Fruit fly (Drosophila melanogaster) whole organism, embryonic: ENCODE results near the gene Nmt.

Experiments
- BEAF-32 ChIP-seq: fragments of 200-800 bp; sonication (Bioruptor generic); optimal IDR thresholded peaks from 3 replicates; lab custom pipeline; 2017; ENCODE audit warnings: missing biosample characterization, missing genetic modification characterization, mild to moderate bottlenecking, moderate library complexity, missing genetic modification reagents
- CG10147 ChIP-seq: fragments of 200-800 bp; sonication (Bioruptor generic); optimal IDR thresholded peaks from 2 replicates; lab custom pipeline; 2019; ENCODE audit warnings: missing biosample characterization, mild to moderate bottlenecking, missing genetic modification characterization, moderate library complexity
- CG10267 ChIP-seq: fragments of 200-800 bp; sonication (Bioruptor generic); optimal IDR thresholded peaks from 2 replicates; lab custom pipeline; 2018; ENCODE audit warnings: missing biosample characterization, mild to moderate bottlenecking, missing genetic modification characterization, moderate library complexity
- CG10321 ChIP-seq: fragments of 200-800 bp; sonication (Bioruptor generic); IDR thresholded peaks from 2 replicates; pipeline ENCODE4 v1.3.6; 2022; ENCODE audit warnings: missing biosample characterization, missing genetic modification characterization
- CG10654 ChIP-seq: fragments of 200-800 bp; sonication (Bioruptor generic); optimal IDR thresholded peaks from 2 replicates; lab custom pipeline; 2016; ENCODE audit warnings: missing biosample characterization, missing genetic modification characterization
- CG11093 ChIP-seq: fragments of 200-800 bp; sonication (Bioruptor generic); IDR thresholded peaks from 3 replicates; pipeline ENCODE4 v1.3.6; 2022; ENCODE audit warnings: missing biosample characterization, missing genetic modification characterization
- CG11560 ChIP-seq: fragments of 200-800 bp; sonication (Bioruptor generic); IDR thresholded peaks from 3 replicates; pipeline ENCODE4 v1.3.6; 2022; ENCODE audit warnings: missing biosample characterization, missing genetic modification characterization
- CG12071 ChIP-seq: fragments of 200-800 bp; sonication (Bioruptor generic); optimal IDR thresholded peaks from 3 replicates; lab custom pipeline; 2018; ENCODE audit warnings: missing biosample characterization, mild to moderate bottlenecking, missing genetic modification characterization
- CG12236 ChIP-seq: fragments of 200-800 bp; sonication (Bioruptor generic); optimal IDR thresholded peaks from 2 replicates; lab custom pipeline; 2016; ENCODE audit warnings: missing biosample characterization, missing genetic modification characterization
- CG12769 ChIP-seq: fragments of 200-800 bp; sonication (Bioruptor generic); optimal IDR thresholded peaks from 2 replicates; lab custom pipeline; 2019; ENCODE audit warnings: missing biosample characterization, mild to moderate bottlenecking, missing genetic modification characterization, moderate library complexity
- CG13287 ChIP-seq: fragments of 200-800 bp; sonication (Bioruptor generic); IDR thresholded peaks from 2 replicates; pipeline ENCODE4 v1.3.6; 2022; ENCODE audit warnings: missing biosample characterization, missing genetic modification characterization; ENCODE audit not compliant: partially characterized antibody
- CG14014 ChIP-seq: fragments of 200-800 bp; sonication (Bioruptor generic); IDR thresholded peaks from 2 replicates; pipeline ENCODE4 v1.3.6; 2022; ENCODE audit warnings: missing biosample characterization, missing genetic modification characterization
- CG16813 ChIP-seq: fragments of 200-800 bp; sonication (Bioruptor generic); IDR thresholded peaks from 3 replicates; pipeline ENCODE4 v1.3.6; 2022; ENCODE audit warnings: missing biosample characterization, missing genetic modification characterization; ENCODE audit not compliant: partially characterized antibody
- CG16863 ChIP-seq: fragments of 200-800 bp; sonication (Bioruptor generic); optimal IDR thresholded peaks from 3 replicates; lab custom pipeline; 2016; ENCODE audit warnings: missing biosample characterization, missing genetic modification characterization
- CG17829 ChIP-seq: fragments of 200-800 bp; optimal IDR thresholded peaks from 2 replicates; lab custom pipeline; 2019; ENCODE audit warnings: missing biosample characterization, mild to moderate bottlenecking, missing genetic modification characterization, moderate library complexity
- CG3065 ChIP-seq: fragments of 200-800 bp; sonication (Bioruptor generic); optimal IDR thresholded peaks from 2 replicates; lab custom pipeline; 2016; ENCODE audit warnings: missing biosample characterization, missing genetic modification characterization
- CG42726 ChIP-seq: fragments of 200-800 bp; sonication (Bioruptor generic); IDR thresholded peaks from 2 replicates; pipeline ENCODE4 v1.3.6; 2022; ENCODE audit warnings: missing biosample characterization, missing genetic modification characterization; ENCODE audit not compliant: partially characterized antibody
- CG43689 ChIP-seq: fragments of 200-800 bp; sonication (Bioruptor generic); IDR thresholded peaks from 2 replicates; pipeline ENCODE4 v1.3.6; 2022; ENCODE audit warnings: missing biosample characterization, missing genetic modification characterization
- CG6791 ChIP-seq: fragments of 200-800 bp; sonication (Bioruptor generic); IDR thresholded peaks from 3 replicates; pipeline ENCODE4 v1.3.6; 2022; ENCODE audit warnings: missing biosample characterization, missing genetic modification characterization; ENCODE audit not compliant: partially characterized antibody
- CG8924 ChIP-seq: fragments of 200-800 bp; optimal IDR thresholded peaks from 3 replicates; lab custom pipeline; 2019; ENCODE audit warnings: missing biosample characterization, mild to moderate bottlenecking, missing genetic modification characterization, moderate library complexity
- CoRest ChIP-seq: fragments of 200-800 bp; sonication (Bioruptor generic); optimal IDR thresholded peaks from 3 replicates; lab custom pipeline; 2018; ENCODE audit warnings: missing biosample characterization, mild to moderate bottlenecking, missing genetic modification characterization, moderate library complexity
- Deaf1 ChIP-seq: fragments of 200-800 bp; optimal IDR thresholded peaks from 3 replicates; lab custom pipeline; 2019; ENCODE audit warnings: missing biosample characterization, mild to moderate bottlenecking, missing genetic modification characterization, moderate library complexity
- Eip74EF ChIP-seq, 2 experiments: fragments of 200-800 bp in 1 of 2; fragments of >200 bp in 1 of 2; sonication (Bioruptor generic) in 1 of 2; optimal IDR thresholded peaks; 2 replicates each; lab custom pipeline; 2017 to 2019; ENCODE audit warnings: missing biosample characterization in 2 of 2, missing genetic modification characterization in 2 of 2, mild to moderate bottlenecking in 1 of 2, moderate library complexity in 1 of 2
- Ets97D ChIP-seq: fragments of 200-800 bp; sonication (Bioruptor generic); optimal IDR thresholded peaks from 3 replicates; lab custom pipeline; 2016; ENCODE audit warnings: missing biosample characterization, missing genetic modification characterization
- Gug ChIP-seq: fragments of 200-800 bp; sonication (Bioruptor generic); IDR thresholded peaks from 4 replicates; pipeline ENCODE4 v1.3.6; 2022; ENCODE audit warnings: missing biosample characterization, missing genetic modification characterization
- Hsf ChIP-seq: fragments of 200-800 bp; sonication (Bioruptor generic); optimal IDR thresholded peaks from 3 replicates; lab custom pipeline; 2016; ENCODE audit warnings: missing biosample characterization, missing genetic modification characterization
- MBD-R2 ChIP-seq: fragments of 200-800 bp; sonication (Bioruptor generic); IDR thresholded peaks from 2 replicates; pipeline ENCODE4 v1.3.6; 2022; ENCODE audit warnings: missing biosample characterization, missing genetic modification characterization
- Mad ChIP-seq: fragments of 200-800 bp; sonication (Bioruptor generic); optimal IDR thresholded peaks from 2 replicates; lab custom pipeline; 2016; ENCODE audit warnings: missing biosample characterization, missing genetic modification characterization
- Scr ChIP-seq: fragments of 200-800 bp; sonication (Bioruptor generic); IDR thresholded peaks from 2 replicates; pipeline ENCODE4 v1.3.6; 2022; ENCODE audit warnings: missing biosample characterization, missing genetic modification characterization; ENCODE audit not compliant: partially characterized antibody
- Sry-δ ChIP-seq: fragments of 200-800 bp; sonication (Bioruptor generic); optimal IDR thresholded peaks from 2 replicates; lab custom pipeline; 2016; ENCODE audit warnings: missing biosample characterization, missing genetic modification characterization
- Stat92E ChIP-seq, 3 experiments: fragments of >200 bp in 2 of 3; fragments of 200-800 bp in 1 of 3; sonication (Bioruptor generic) in 1 of 3; optimal IDR thresholded peaks; 2 replicates each; lab custom pipeline; 2017 to 2019; ENCODE audit warnings: missing biosample characterization in 3 of 3, missing genetic modification characterization in 3 of 3, mild to moderate bottlenecking in 1 of 3, moderate library complexity in 1 of 3
- Xrp1 ChIP-seq: fragments of 200-800 bp; sonication (Bioruptor generic); IDR thresholded peaks from 2 replicates; pipeline ENCODE4 v1.3.6; 2022; ENCODE audit warnings: missing biosample characterization, missing genetic modification characterization
- amos ChIP-seq: fragments of 200-800 bp; sonication (Bioruptor generic); IDR thresholded peaks from 2 replicates; pipeline ENCODE4 v1.3.6; 2022; ENCODE audit warnings: missing biosample characterization, missing genetic modification characterization; ENCODE audit not compliant: partially characterized antibody
- crp ChIP-seq, 2 experiments: fragments of 200-800 bp; sonication (Bioruptor generic); optimal IDR thresholded peaks; 2 replicates in 1 of 2; 3 replicates in 1 of 2; lab custom pipeline; 2017; ENCODE audit warnings: missing biosample characterization in 2 of 2, missing genetic modification characterization in 2 of 2, mild to moderate bottlenecking in 1 of 2, moderate library complexity in 1 of 2
- eve ChIP-seq, 2 experiments: fragments of >200 bp; optimal IDR thresholded peaks; 2 replicates each; lab custom pipeline; 2017; ENCODE audit warnings: missing biosample characterization in 2 of 2, missing genetic modification characterization in 2 of 2
- eyg ChIP-seq: fragments of 200-800 bp; sonication (Bioruptor generic); optimal IDR thresholded peaks from 3 replicates; lab custom pipeline; 2016; ENCODE audit warnings: missing biosample characterization, missing genetic modification characterization
- gcm ChIP-seq: fragments of 200-800 bp; sonication (Bioruptor generic); optimal IDR thresholded peaks from 2 replicates; lab custom pipeline; 2019; ENCODE audit warnings: missing biosample characterization, mild to moderate bottlenecking, missing genetic modification characterization, moderate library complexity
- hth ChIP-seq: fragments of >200 bp; optimal IDR thresholded peaks from 2 replicates; lab custom pipeline; 2017; ENCODE audit warnings: inconsistent platforms
- knrl ChIP-seq: fragments of 200-800 bp; sonication (Bioruptor generic); IDR thresholded peaks from 3 replicates; pipeline ENCODE4 v1.3.6; 2022; ENCODE audit warnings: missing biosample characterization, missing genetic modification characterization; ENCODE audit not compliant: partially characterized antibody
- lmd ChIP-seq: fragments of 200-800 bp; sonication (Bioruptor generic); IDR thresholded peaks from 2 replicates; pipeline ENCODE4 v1.3.6; 2022; ENCODE audit warnings: missing biosample characterization, missing genetic modification characterization
- lola ChIP-seq, 3 experiments: fragments of >200 bp in 2 of 3; fragments of 200-800 bp in 1 of 3; sonication (Bioruptor generic) in 1 of 3; optimal IDR thresholded peaks; 2 replicates each; lab custom pipeline; 2017 to 2019; ENCODE audit warnings: missing biosample characterization in 3 of 3, missing genetic modification characterization in 3 of 3, mild to moderate bottlenecking in 1 of 3, moderate library complexity in 1 of 3
- ro ChIP-seq: fragments of 200-800 bp; sonication (Bioruptor generic); IDR thresholded peaks from 2 replicates; pipeline ENCODE4 v1.3.6; 2022; ENCODE audit warnings: missing biosample characterization, missing genetic modification characterization
- row ChIP-seq: fragments of 200-800 bp; sonication (Bioruptor generic); IDR thresholded peaks from 3 replicates; pipeline ENCODE4 v1.3.6; 2022; ENCODE audit warnings: missing biosample characterization, missing genetic modification characterization
- scrt ChIP-seq: fragments of 200-800 bp; sonication (Bioruptor generic); optimal IDR thresholded peaks from 2 replicates; lab custom pipeline; 2018; ENCODE audit warnings: missing biosample characterization, mild to moderate bottlenecking, missing genetic modification characterization, moderate library complexity
- sqz ChIP-seq: fragments of 200-800 bp; sonication (Bioruptor generic); optimal IDR thresholded peaks from 3 replicates; lab custom pipeline; 2018; ENCODE audit warnings: missing biosample characterization, mild to moderate bottlenecking, missing genetic modification characterization
- stwl ChIP-seq: fragments of 200-800 bp; sonication (Bioruptor generic); optimal IDR thresholded peaks from 3 replicates; lab custom pipeline; 2018; ENCODE audit warnings: missing biosample characterization, mild to moderate bottlenecking, missing genetic modification characterization, moderate library complexity
- vfl ChIP-seq: fragments of 200-800 bp; sonication (Bioruptor generic); optimal IDR thresholded peaks from 2 replicates; lab custom pipeline; 2016; ENCODE audit warnings: missing biosample characterization, missing genetic modification characterization
- wor ChIP-seq: fragments of 200-800 bp; sonication (Bioruptor generic); IDR thresholded peaks from 2 replicates; pipeline ENCODE4 v1.3.6; 2022; ENCODE audit warnings: missing biosample characterization, missing genetic modification characterization
- z ChIP-seq: fragments of 200-800 bp; sonication (Bioruptor generic); IDR thresholded peaks from 3 replicates; pipeline ENCODE4 v1.3.6; 2022; ENCODE audit warnings: missing biosample characterization, missing genetic modification characterization
- zfh2 ChIP-seq: fragments of 200-800 bp; sonication (Bioruptor generic); optimal IDR thresholded peaks from 2 replicates; lab custom pipeline; 2016; ENCODE audit warnings: missing biosample characterization, missing genetic modification characterization

Gene Nmt

DNA sequence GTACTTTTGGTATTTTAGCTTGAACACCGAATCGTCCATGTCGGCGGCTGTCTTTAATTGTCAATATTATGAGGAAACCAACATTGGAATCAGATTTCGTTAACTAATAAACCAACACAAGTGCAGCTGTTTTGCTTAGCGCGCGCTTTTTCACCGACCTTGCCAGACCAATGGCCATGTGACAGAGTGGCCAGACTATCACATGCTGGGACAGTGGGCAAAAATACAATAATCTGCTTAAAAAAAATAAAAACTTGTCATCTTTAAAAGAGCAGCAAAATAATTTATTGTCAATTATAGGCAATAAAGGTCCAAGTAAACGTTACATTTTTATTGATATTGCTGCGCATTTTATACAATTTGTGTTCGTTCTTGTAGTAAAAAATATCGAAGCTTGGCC is 2.4 kb downstream of the Nmt start, which contains the start of gene RecQ4 (continued):
- TF ChIP-seq BEAF-32 (GFP tag; lab: Kevin White, UChicago) (peak; percentile 36), Sry-δ (GFP tag; lab: Kevin White, UChicago) (peak; percentile 45), Eip74EF (GFP tag; optimal IDR thresholded peaks at IDR 0.05; lab: Kevin White, UChicago) (no peak), ro (GFP tag; lab: Robert Waterston, UW) (no peak), eve (GFP tag; optimal IDR thresholded peaks at IDR 0.05; lab: Kevin White, UChicago) (no peak), hth (lab: Kevin White, UChicago) (no peak), Ets97D (GFP tag; lab: Kevin White, UChicago) (peak; percentile 70), MBD-R2 (GFP tag; lab: Robert Waterston, UW) (peak; percentile 78), zfh2 (GFP tag; lab: Kevin White, UChicago) (peak; percentile 10), crp (GFP tag; optimal IDR thresholded peaks at IDR 0.05; lab: Kevin White, UChicago) (peak; percentile 19 to 80), CG42726 (GFP tag; lab: Robert Waterston, UW) (peak; percentile 52; the same call in 1 of the 2 replicates), Stat92E (GFP tag; optimal IDR thresholded peaks at IDR 0.05; lab: Kevin White, UChicago) (peak in 1 of 3 experiments; percentile 1), CG10654 (GFP tag; lab: Kevin White, UChicago) (no peak), lola (GFP tag; optimal IDR thresholded peaks at IDR 0.05; lab: Kevin White, UChicago) (no peak), wor (GFP tag; lab: Robert Waterston, UW) (no peak), stwl (tag; lab: Kevin White, UChicago) (peak; percentile 77), row (GFP tag; lab: Robert Waterston, UW) (peak; percentile 90), Gug (no peak), z (GFP tag; lab: Robert Waterston, UW) (no peak), sqz (GFP tag; lab: Kevin White, UChicago) (no peak), CG10147 (GFP tag; lab: Kevin White, UChicago) (no peak), amos (GFP tag; lab: Robert Waterston, UW) (peak; percentile 54), CG13287 (GFP tag; lab: Robert Waterston, UW) (peak; percentile 51; the same call in 1 of the 2 replicates), CG43689 (GFP tag; lab: Robert Waterston, UW) (no peak), Scr (GFP tag; lab: Robert Waterston, UW) (no peak), Deaf1 (tag; lab: Kevin White, UChicago) (no peak), CG8924 (tag; lab: Kevin White, UChicago) (no peak), vfl (GFP tag; lab: Kevin White, UChicago) (peak; percentile 48), CG12769 (tag; lab: Kevin White, UChicago) (no peak), CG6791 (GFP tag; lab: Robert Waterston, UW) (peak; percentile 37; the same call in 1 of the 3 replicates), Hsf (no peak), CG12071 (GFP tag; lab: Kevin White, UChicago) (no peak), CG11560 (tag; lab: Robert Waterston, UW) (no peak), lmd (no peak), scrt (no peak), gcm (no peak), CG17829 (tag; lab: Kevin White, UChicago) (no peak), eyg (GFP tag; lab: Kevin White, UChicago) (no peak), CG10321 (GFP tag; lab: Robert Waterston, UW) (no peak), CG3065 (GFP tag; lab: Kevin White, UChicago) (no peak), CoRest (tag; lab: Kevin White, UChicago) (peak; percentile 35), CG16863 (GFP tag; lab: Kevin White, UChicago) (no peak), Mad (GFP tag; lab: Kevin White, UChicago) (peak; percentile 18), knrl (GFP tag; lab: Robert Waterston, UW) (peak; percentile 26; the same call in 1 of the 3 replicates), CG14014 (0 out of 2 replicates have a peak, but pooled peaks have one; percentile 19), CG16813 (GFP tag; lab: Robert Waterston, UW) (peak; percentile 58), CG10267 (peak; percentile 31), CG12236 (no peak), CG11093 (GFP tag; lab: Robert Waterston, UW) (no peak), Xrp1 (GFP tag; lab: Robert Waterston, UW) (0 out of 2 replicates have a peak, but pooled peaks have one; percentile 15)
